Worm (Caenorhabditis elegans) whole organism, L4 larva: ENCODE measurements around the gene ogdh-2.

Experiments used
- Y105C5A.15 ChIP-seq: fragments of 200-800 bp; sonication (Bioruptor generic); IDR thresholded peaks from 2 replicates; pipeline ENCODE4 v1.3.6; 2022; ENCODE audit warnings: missing genetic modification characterization, missing compliant biosample characterization
- ZK546.5 ChIP-seq, 2 experiments: sonication (generic microtip); optimal IDR thresholded peaks; 2 replicates each; lab custom pipeline; 2017; ENCODE audit warnings: missing biosample characterization in 2 of 2, missing genetic modification characterization in 2 of 2
- aha-1 ChIP-seq: fragments of 150-350 bp; peaks from one replicate; lab custom pipeline; 2014; ENCODE audit warnings: missing biosample characterization, missing genetic modification characterization
- ama-1 ChIP-seq: fragments of 150-350 bp; optimal IDR thresholded peaks from 2 replicates; lab custom pipeline; 2014; ENCODE audit warnings: inconsistent platforms, mixed read lengths
- ceh-28 ChIP-seq: fragments of 150-350 bp; optimal IDR thresholded peaks from 2 replicates; lab custom pipeline; 2014; ENCODE audit warnings: missing biosample characterization, missing genetic modification reagents, missing genetic modification characterization
- ces-1 ChIP-seq: fragments of 150-350 bp; sonication (generic microtip); optimal IDR thresholded peaks from 4 replicates; lab custom pipeline; 2014; ENCODE audit warnings: missing biosample characterization, missing genetic modification reagents, missing genetic modification characterization
- cey-2 ChIP-seq: sonication (generic microtip); optimal IDR thresholded peaks from 3 replicates; lab custom pipeline; 2017; ENCODE audit warnings: missing genetic modification characterization, mild to moderate bottlenecking, missing compliant biosample characterization, antibody characterized with exemption, borderline replicate concordance; ENCODE audit not compliant: insufficient read depth
- daf-16 ChIP-seq, 3 experiments: sonication (generic microtip); optimal IDR thresholded peaks; 2 replicates each; lab custom pipeline; 2016 to 2017; ENCODE audit warnings: missing genetic modification characterization in 3 of 3, missing genetic modification reagents in 3 of 3, mild to moderate bottlenecking in 2 of 3, missing compliant biosample characterization in 2 of 3, missing biosample characterization in 1 of 3, moderate library complexity in 1 of 3
- daf-19 ChIP-seq: fragments of 200-800 bp; sonication (Bioruptor generic); conservative IDR thresholded peaks from 2 replicates; pipeline ENCODE4 v1.3.6; 2022; ENCODE audit warnings: missing genetic modification characterization, missing compliant biosample characterization
- dmd-6 ChIP-seq: fragments of 200-800 bp; sonication (Bioruptor generic); IDR thresholded peaks from 2 replicates; pipeline ENCODE4 v1.3.6; 2022; ENCODE audit warnings: missing genetic modification reagents, missing genetic modification characterization, missing compliant biosample characterization
- fos-1 ChIP-seq: fragments of 150-350 bp; optimal IDR thresholded peaks from 2 replicates; lab custom pipeline; 2014; ENCODE audit warnings: missing biosample characterization, missing genetic modification characterization
- gei-8 ChIP-seq: fragments of 200-800 bp; sonication (Bioruptor generic); optimal IDR thresholded peaks from 2 replicates; lab custom pipeline; 2018; ENCODE audit warnings: mild to moderate bottlenecking, missing genetic modification characterization, missing compliant biosample characterization
- hlh-11 ChIP-seq: fragments of 200-800 bp; sonication (Bioruptor generic); optimal IDR thresholded peaks from 2 replicates; lab custom pipeline; 2018; ENCODE audit warnings: mild to moderate bottlenecking, missing genetic modification characterization, missing compliant biosample characterization
- mdl-1 ChIP-seq, 2 experiments: fragments of 150-350 bp in 1 of 2; sonication (generic microtip) in 1 of 2; optimal IDR thresholded peaks; 2 replicates each; lab custom pipeline; 2014 to 2017; ENCODE audit warnings: missing biosample characterization in 2 of 2, missing genetic modification characterization in 2 of 2
- nhr-10 ChIP-seq: fragments of 150-350 bp; optimal IDR thresholded peaks from 2 replicates; lab custom pipeline; 2014; ENCODE audit warnings: missing biosample characterization, missing genetic modification characterization
- nhr-11 ChIP-seq: fragments of 150-350 bp; optimal IDR thresholded peaks from 2 replicates; lab custom pipeline; 2014; ENCODE audit warnings: missing biosample characterization, missing genetic modification characterization
- nhr-28 ChIP-seq: fragments of 150-350 bp; optimal IDR thresholded peaks from 2 replicates; lab custom pipeline; 2014; ENCODE audit warnings: missing biosample characterization, missing genetic modification characterization
- nhr-76 ChIP-seq: fragments of 150-350 bp; optimal IDR thresholded peaks from 2 replicates; lab custom pipeline; 2014; ENCODE audit warnings: missing biosample characterization, missing genetic modification characterization
- nhr-77 ChIP-seq: fragments of 150-350 bp; optimal IDR thresholded peaks from 2 replicates; lab custom pipeline; 2014; ENCODE audit warnings: missing biosample characterization, missing genetic modification characterization
- pqm-1 ChIP-seq: sonication (generic microtip); optimal IDR thresholded peaks from 2 replicates; lab custom pipeline; 2017; ENCODE audit warnings: missing biosample characterization, missing genetic modification characterization
- rbr-2 ChIP-seq: sonication (generic microtip); optimal IDR thresholded peaks from 2 replicates; lab custom pipeline; 2016; ENCODE audit warnings: missing genotype, missing genetic modification characterization, missing compliant biosample characterization
- saeg-2 ChIP-seq: fragments of 200-800 bp; sonication (Bioruptor generic); IDR thresholded peaks from 2 replicates; pipeline ENCODE4 v1.3.6; 2022; ENCODE audit warnings: missing genetic modification reagents, missing genetic modification characterization, missing compliant biosample characterization
- snpc-1.2 ChIP-seq: fragments of 200-800 bp; sonication (Bioruptor generic); IDR thresholded peaks from 2 replicates; pipeline ENCODE4 v1.3.6; 2022; ENCODE audit warnings: missing genetic modification reagents, missing genetic modification characterization, missing compliant biosample characterization
- unc-130 ChIP-seq: sonication (generic microtip); optimal IDR thresholded peaks from 2 replicates; lab custom pipeline; 2016; ENCODE audit warnings: missing genetic modification reagents, missing genetic modification characterization, missing compliant biosample characterization
- unc-39 ChIP-seq: sonication (generic microtip); optimal IDR thresholded peaks from 2 replicates; lab custom pipeline; 2017; ENCODE audit warnings: missing biosample characterization, missing genetic modification characterization
- unc-62 ChIP-seq, 3 experiments: fragments of 150-350 bp in 1 of 3; sonication (generic microtip); optimal IDR thresholded peaks in 2 of 3; peaks in 1 of 3; 1 replicate in 1 of 3; 2 replicates in 2 of 3; lab custom pipeline; 2014 to 2017; ENCODE audit warnings: missing biosample characterization in 3 of 3, missing genetic modification characterization in 3 of 3, missing genetic modification reagents in 3 of 3, missing genotype in 1 of 3
- ztf-11 ChIP-seq: fragments of 150-350 bp; optimal IDR thresholded peaks from 2 replicates; lab custom pipeline; 2014; ENCODE audit warnings: missing biosample characterization, missing genetic modification characterization

ogdh-2 gene

ce11 chrV:12211090-12211489, 16.8 kb downstream of the ogdh-2 start:
- TF ChIP-seq cey-2 (tag; lab: Kevin White, UChicago) (no peak), ces-1 (GFP tag; lab: Kevin White, UChicago) (peak; percentile 21), aha-1 (peak; percentile 78)

DNA sequence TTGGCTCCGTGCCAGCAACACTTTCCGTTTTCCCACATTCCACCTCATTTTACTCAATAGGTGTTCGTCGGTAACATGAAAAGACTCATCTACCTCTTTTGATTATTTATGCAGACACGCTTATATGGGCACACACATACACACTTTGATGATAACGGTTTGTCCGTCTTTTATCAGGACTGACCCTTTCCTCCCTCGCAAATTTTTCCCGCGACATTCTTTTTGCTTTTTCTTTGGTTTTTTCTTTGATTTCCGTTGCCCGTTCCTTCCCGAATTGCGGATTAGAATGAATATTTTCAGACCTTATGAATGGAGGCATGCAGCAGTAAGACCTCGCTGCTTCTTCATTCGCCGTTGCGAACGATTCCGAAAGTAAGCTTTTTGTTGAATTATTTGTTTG, 18.7 kb downstream of the ogdh-2 start, which contains the start of gene vab-8:
Gene vab-8 (plus strand): TSS at position 301 of the 400 bp plus-strand sequence.
- peak; percentile 7 for TF ChIP-seq hlh-11 (tag; lab: Kevin White, UChicago)
- TF ChIP-seq pqm-1 (tag; lab: Kevin White, UChicago), result peak; percentile 34
- peak; percentile 46 for TF ChIP-seq nhr-28 (tag; lab: Kevin White, UChicago)
- TF ChIP-seq unc-39, result no peak
- peak; percentile 39; the same call in 1 of the 2 replicates for TF ChIP-seq dmd-6
- TF ChIP-seq nhr-77 (tag; lab: Kevin White, UChicago), result no peak
- no peak for TF ChIP-seq snpc-1.2 (GFP tag; lab: Robert Waterston, UW)

ce11 chrV:12233425-12233824, 39.1 kb downstream of the ogdh-2 start:
- TF ChIP-seq daf-16 (GFP tag; optimal IDR thresholded peaks at IDR 0.05; lab: Kevin White, UChicago), result peak in 1 of 2 experiments; percentile 35
- no peak for TF ChIP-seq daf-16 (tag; optimal IDR thresholded peaks at IDR 0.05; lab: Kevin White, UChicago)
- TF ChIP-seq nhr-11, result peak; percentile 26
- peak in 1 of 2 experiments; percentile 44 for TF ChIP-seq unc-62 (GFP tag; optimal IDR thresholded peaks at IDR 0.05 in 1 of 2; lab: Kevin White, UChicago)
- no peak for TF ChIP-seq unc-62 (tag; optimal IDR thresholded peaks at IDR 0.05; lab: Kevin White, UChicago)
- TF ChIP-seq daf-19, result no peak
- TF ChIP-seq hlh-11 (tag; lab: Kevin White, UChicago), result peak; percentile 65

- TF ChIP-seq pqm-1 (tag; lab: Kevin White, UChicago) (no peak), nhr-28 (tag; lab: Kevin White, UChicago) (peak; percentile 18), hlh-11 (tag; lab: Kevin White, UChicago) (peak; percentile 55), nhr-11 (peak; percentile 9), unc-62 (GFP tag; optimal IDR thresholded peaks at IDR 0.05 in 1 of 2; lab: Kevin White, UChicago) (peak in 1 of 2 experiments; percentile 68), unc-62 (tag; optimal IDR thresholded peaks at IDR 0.05; lab: Kevin White, UChicago) (no peak), mdl-1 (tag; optimal IDR thresholded peaks at IDR 0.05; lab: Kevin White, UChicago) (no peak), daf-16 (GFP tag; optimal IDR thresholded peaks at IDR 0.05; lab: Kevin White, UChicago) (peak in 1 of 2 experiments; percentile 85), daf-16 (tag; optimal IDR thresholded peaks at IDR 0.05; lab: Kevin White, UChicago) (no peak)
These were observed 40.1 kb downstream of the ogdh-2 start, which contains the start of gene myo-3 for ce11 chrV:12234293-12235004. myo-3 (minus strand) TSS chrV:12234343.

ce11 chrV:12235502-12235901, 41.2 kb downstream of the ogdh-2 start:
- TF ChIP-seq pqm-1 (tag; lab: Kevin White, UChicago) (no peak), unc-130 (GFP tag; lab: Kevin White, UChicago) (no peak), fos-1 (tag; lab: Kevin White, UChicago) (no peak), ztf-11 (no peak), nhr-11 (peak; percentile 26), saeg-2 (GFP tag; lab: Robert Waterston, UW) (no peak), nhr-10 (tag; lab: Kevin White, UChicago) (no peak), ceh-28 (tag; lab: Kevin White, UChicago) (no peak), hlh-11 (tag; lab: Kevin White, UChicago) (peak; percentile 33), daf-16 (GFP tag; optimal IDR thresholded peaks at IDR 0.05; lab: Kevin White, UChicago) (peak in 1 of 2 experiments; percentile 100), daf-16 (tag; optimal IDR thresholded peaks at IDR 0.05; lab: Kevin White, UChicago) (no peak), ZK546.5 (tag; optimal IDR thresholded peaks at IDR 0.05; lab: Kevin White, UChicago) (no peak), ama-1 (lab: Kevin White, UChicago) (no peak)

ce11 chrV:12241126-12241525, 46.8 kb downstream of the ogdh-2 start, which contains the start of gene ttr-22:
ttr-22 (plus strand) TSS chrV:12241426.
- TF ChIP-seq rbr-2, result no peak
- no peak for TF ChIP-seq gei-8 (GFP tag; lab: Kevin White, UChicago)
- TF ChIP-seq ces-1 (GFP tag; lab: Kevin White, UChicago), result no peak
- TF ChIP-seq Y105C5A.15 (GFP tag; lab: Robert Waterston, UW), result no peak
- TF ChIP-seq nhr-76, result no peak
- TF ChIP-seq fos-1 (tag; lab: Kevin White, UChicago), result no peak
- no peak for TF ChIP-seq daf-19
